Worm (Caenorhabditis elegans) whole organism, mixed stage, embryonic: Measurements from ENCODE around the gene scc-1.

Source experiments
- M03D4.4 ChIP-seq: sonication (generic microtip); optimal IDR thresholded peaks from 2 replicates; lab custom pipeline; 2017; ENCODE audit warnings: mild to moderate bottlenecking, missing genetic modification characterization, missing compliant biosample characterization
- bed-3 ChIP-seq: fragments of 200-800 bp; sonication (Bioruptor generic); optimal IDR thresholded peaks from 3 replicates; lab custom pipeline; 2018; ENCODE audit warnings: mild to moderate bottlenecking, missing genetic modification characterization, moderate library complexity, missing compliant biosample characterization
- blmp-1 ChIP-seq: fragments of 150-350 bp; optimal IDR thresholded peaks from 2 replicates; lab custom pipeline; 2014; ENCODE audit warnings: missing biosample characterization, missing genetic modification characterization
- ceh-43 ChIP-seq: fragments of 200-800 bp; sonication (Bioruptor generic); optimal IDR thresholded peaks from 2 replicates; lab custom pipeline; 2018; ENCODE audit warnings: mild to moderate bottlenecking, missing genetic modification characterization, moderate library complexity, missing compliant biosample characterization
- ceh-83 ChIP-seq: fragments of 200-800 bp; sonication (Bioruptor generic); optimal IDR thresholded peaks from 2 replicates; lab custom pipeline; 2018; ENCODE audit warnings: mild to moderate bottlenecking, missing genetic modification characterization, missing compliant biosample characterization
- ces-1 ChIP-seq: fragments of 150-350 bp; optimal IDR thresholded peaks from 2 replicates; lab custom pipeline; 2014; ENCODE audit warnings: missing biosample characterization, missing genetic modification reagents, missing genetic modification characterization
- cnd-1 ChIP-seq: fragments of 200-800 bp; sonication (Bioruptor generic); optimal IDR thresholded peaks from 2 replicates; lab custom pipeline; 2018; ENCODE audit warnings: mild to moderate bottlenecking, missing genetic modification characterization, missing compliant biosample characterization
- drap-1 ChIP-seq: fragments of 200-800 bp; sonication (Bioruptor generic); optimal IDR thresholded peaks from 3 replicates; lab custom pipeline; 2018; ENCODE audit warnings: mild to moderate bottlenecking, missing genetic modification characterization, missing compliant biosample characterization
- elt-1 ChIP-seq: sonication (generic microtip); optimal IDR thresholded peaks from 2 replicates; lab custom pipeline; 2017; ENCODE audit warnings: missing genetic modification characterization, mild to moderate bottlenecking, missing compliant biosample characterization, antibody characterized with exemption, moderate library complexity, borderline replicate concordance; ENCODE audit not compliant: insufficient read depth
- elt-3 ChIP-seq: fragments of 150-350 bp; optimal IDR thresholded peaks from 2 replicates; lab custom pipeline; 2014; ENCODE audit warnings: missing biosample characterization, missing genetic modification characterization
- flh-1 ChIP-seq: fragments of 200-800 bp; sonication (Bioruptor generic); optimal IDR thresholded peaks from 2 replicates; lab custom pipeline; 2018; ENCODE audit warnings: mild to moderate bottlenecking, missing genetic modification characterization, moderate library complexity, missing compliant biosample characterization
- ham-2 ChIP-seq: fragments of 200-800 bp; sonication (Bioruptor generic); optimal IDR thresholded peaks from 2 replicates; lab custom pipeline; 2018; ENCODE audit warnings: mild to moderate bottlenecking, missing genetic modification characterization, missing compliant biosample characterization
- hlh-1 ChIP-seq: fragments of 150-350 bp; optimal IDR thresholded peaks from 2 replicates; lab custom pipeline; 2014; ENCODE audit warnings: missing biosample characterization, missing genetic modification reagents, missing genetic modification characterization
- lin-13 ChIP-seq: fragments of 150-350 bp; optimal IDR thresholded peaks from 2 replicates; lab custom pipeline; 2014; ENCODE audit warnings: missing biosample characterization, missing genetic modification characterization
- lin-32 ChIP-seq: fragments of 200-800 bp; sonication (Bioruptor generic); optimal IDR thresholded peaks from 2 replicates; lab custom pipeline; 2018; ENCODE audit warnings: mild to moderate bottlenecking, missing genetic modification characterization, missing compliant biosample characterization
- lsy-2 ChIP-seq: fragments of 150-350 bp; optimal IDR thresholded peaks from 2 replicates; lab custom pipeline; 2014; ENCODE audit warnings: missing biosample characterization, missing genetic modification characterization
- mab-5 ChIP-seq: fragments of 150-350 bp; optimal IDR thresholded peaks from 2 replicates; lab custom pipeline; 2014; ENCODE audit warnings: missing biosample characterization, missing genetic modification characterization
- mep-1 ChIP-seq: fragments of 150-350 bp; optimal IDR thresholded peaks from 2 replicates; lab custom pipeline; 2017; ENCODE audit warnings: missing biosample characterization, missing genetic modification reagents, missing genetic modification characterization, inconsistent platforms
- mls-2 ChIP-seq: sonication (generic microtip); optimal IDR thresholded peaks from 2 replicates; lab custom pipeline; 2016; ENCODE audit warnings: mild to moderate bottlenecking, missing genetic modification characterization, moderate library complexity, missing compliant biosample characterization
- nhr-12 ChIP-seq: fragments of 150-350 bp; optimal IDR thresholded peaks from 2 replicates; lab custom pipeline; 2014; ENCODE audit warnings: missing biosample characterization, missing genetic modification characterization
- nhr-2 ChIP-seq: fragments of 150-350 bp; optimal IDR thresholded peaks from 2 replicates; lab custom pipeline; 2014; ENCODE audit warnings: missing biosample characterization, missing genetic modification characterization
- nhr-237 ChIP-seq: fragments of 150-350 bp; optimal IDR thresholded peaks from 2 replicates; lab custom pipeline; 2014; ENCODE audit warnings: missing biosample characterization, missing genetic modification characterization
- nhr-28 ChIP-seq: fragments of 150-350 bp; optimal IDR thresholded peaks from 2 replicates; lab custom pipeline; 2014; ENCODE audit warnings: missing biosample characterization, missing genetic modification characterization
- nhr-76 ChIP-seq: sonication (generic microtip); optimal IDR thresholded peaks from 2 replicates; lab custom pipeline; 2017; ENCODE audit warnings: missing biosample characterization, missing genetic modification characterization
- snpc-4 ChIP-seq: fragments of 150-350 bp; optimal IDR thresholded peaks from 2 replicates; lab custom pipeline; 2014; ENCODE audit warnings: missing biosample characterization, missing genetic modification characterization
- sptf-1 ChIP-seq: sonication (generic microtip); optimal IDR thresholded peaks from 2 replicates; lab custom pipeline; 2017; ENCODE audit warnings: mild to moderate bottlenecking, missing genetic modification characterization, moderate library complexity, missing compliant biosample characterization
- unc-39 ChIP-seq: fragments of 150-350 bp; optimal IDR thresholded peaks from 2 replicates; lab custom pipeline; 2014; ENCODE audit warnings: missing biosample characterization, missing genetic modification characterization
- unc-62 ChIP-seq: fragments of 150-350 bp; optimal IDR thresholded peaks from 2 replicates; lab custom pipeline; 2014; ENCODE audit warnings: missing biosample characterization, missing genetic modification reagents, missing genetic modification characterization
- zip-8 ChIP-seq: fragments of 150-350 bp; optimal IDR thresholded peaks from 2 replicates; lab custom pipeline; 2014; ENCODE audit warnings: missing biosample characterization, missing genetic modification characterization
- ztf-11 ChIP-seq: fragments of 150-350 bp; optimal IDR thresholded peaks from 2 replicates; lab custom pipeline; 2014; ENCODE audit warnings: missing biosample characterization, missing genetic modification characterization

Gene scc-1

ce11 chrII:4728687-4729086, 30.2 kb downstream of the scc-1 start:
- TF ChIP-seq drap-1 (GFP tag; lab: Kevin White, UChicago) (no peak), ham-2 (GFP tag; lab: Kevin White, UChicago) (no peak), nhr-76 (tag; lab: Kevin White, UChicago) (no peak), nhr-28 (tag; lab: Kevin White, UChicago) (no peak), cnd-1 (tag; lab: Kevin White, UChicago) (no peak), mls-2 (tag; lab: Kevin White, UChicago) (no peak), mab-5 (tag; lab: Kevin White, UChicago) (no peak), unc-62 (GFP tag; lab: Kevin White, UChicago) (no peak), ces-1 (GFP tag; lab: Kevin White, UChicago) (no peak)
- TF ChIP-seq, all 35 proteins: peak for 0

- TF ChIP-seq hlh-1 (tag; lab: Kevin White, UChicago) (no peak), ham-2 (GFP tag; lab: Kevin White, UChicago) (no peak), blmp-1 (no peak), lsy-2 (tag; lab: Kevin White, UChicago) (no peak), zip-8 (tag; lab: Kevin White, UChicago) (no peak)
These were observed 31.2 kb downstream of the scc-1 start, which contains the start of gene F41C3.7 for ce11 chrII:4729733-4730132. F41C3.7 (plus strand) TSS chrII:4730033.

DNA sequence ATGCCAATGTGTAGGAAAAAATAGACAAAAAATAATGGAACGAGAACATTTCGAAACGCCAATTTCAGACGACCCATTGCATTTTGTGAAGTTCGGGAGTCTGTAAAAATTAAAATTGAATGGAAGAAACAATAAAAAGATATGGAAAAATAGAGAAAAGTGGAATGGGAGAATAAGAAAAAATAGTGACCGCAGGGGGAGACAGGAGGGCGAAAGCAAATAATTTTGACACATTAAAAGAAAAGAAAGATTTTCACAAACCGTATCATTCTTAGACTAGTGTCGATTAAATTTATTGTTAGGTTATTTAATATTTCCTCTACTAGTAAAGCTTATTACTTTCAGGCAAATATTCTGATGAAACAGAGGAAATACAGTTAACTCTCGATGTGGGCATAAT, 35.3 kb downstream of the scc-1 start, which contains the start of gene F41C3.11:
Gene F41C3.11, minus strand, starts transcription at position 101 of the 400 bp plus-strand sequence.
- TF ChIP-seq nhr-2 (no peak), unc-62 (GFP tag; lab: Kevin White, UChicago) (no peak), ceh-43 (no peak), blmp-1 (no peak), lsy-2 (tag; lab: Kevin White, UChicago) (no peak), lin-13 (tag; lab: Kevin White, UChicago) (no peak), mep-1 (tag; lab: Kevin White, UChicago) (no peak), unc-39 (no peak), snpc-4 (tag; lab: Kevin White, UChicago) (no peak), flh-1 (GFP tag; lab: Kevin White, UChicago) (no peak), lin-32 (GFP tag; lab: Kevin White, UChicago) (no peak)

- TF ChIP-seq unc-62 (GFP tag; lab: Kevin White, UChicago) (no peak), blmp-1 (peak; percentile 84)
These were observed 36.0 kb downstream of the scc-1 start for ce11 chrII:4734477-4734876.

DNA sequence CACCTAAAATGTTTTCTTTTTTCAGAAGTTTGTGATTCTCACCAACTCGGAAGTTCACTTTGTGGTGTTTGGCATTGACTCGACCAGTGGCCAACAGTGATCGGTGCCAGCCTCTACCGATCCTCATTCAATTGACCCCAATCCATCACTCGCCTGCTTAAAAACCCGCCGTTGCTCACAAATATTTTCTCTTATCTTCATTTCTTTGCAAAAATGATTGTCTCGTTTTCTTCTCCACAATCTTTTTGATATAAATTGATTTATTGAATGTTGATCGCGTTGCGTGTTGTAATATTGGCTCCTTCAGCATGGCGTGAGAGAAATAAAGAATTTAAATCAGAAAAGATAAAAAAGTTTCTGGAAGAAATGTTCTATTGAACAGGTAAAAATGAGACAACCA, 38.1 kb downstream of the scc-1 start:
- TF ChIP-seq ceh-83 (no peak), nhr-28 (tag; lab: Kevin White, UChicago) (no peak), mab-5 (tag; lab: Kevin White, UChicago) (peak; percentile 12), ham-2 (GFP tag; lab: Kevin White, UChicago) (no peak), bed-3 (GFP tag; lab: Kevin White, UChicago) (no peak), drap-1 (GFP tag; lab: Kevin White, UChicago) (no peak), hlh-1 (tag; lab: Kevin White, UChicago) (no peak), snpc-4 (tag; lab: Kevin White, UChicago) (no peak), cnd-1 (tag; lab: Kevin White, UChicago) (no peak), unc-39 (no peak), mls-2 (tag; lab: Kevin White, UChicago) (no peak), elt-1 (tag; lab: Kevin White, UChicago) (no peak), elt-3 (tag; lab: Kevin White, UChicago) (no peak), flh-1 (GFP tag; lab: Kevin White, UChicago) (no peak), unc-62 (GFP tag; lab: Kevin White, UChicago) (peak; percentile 2)

DNA sequence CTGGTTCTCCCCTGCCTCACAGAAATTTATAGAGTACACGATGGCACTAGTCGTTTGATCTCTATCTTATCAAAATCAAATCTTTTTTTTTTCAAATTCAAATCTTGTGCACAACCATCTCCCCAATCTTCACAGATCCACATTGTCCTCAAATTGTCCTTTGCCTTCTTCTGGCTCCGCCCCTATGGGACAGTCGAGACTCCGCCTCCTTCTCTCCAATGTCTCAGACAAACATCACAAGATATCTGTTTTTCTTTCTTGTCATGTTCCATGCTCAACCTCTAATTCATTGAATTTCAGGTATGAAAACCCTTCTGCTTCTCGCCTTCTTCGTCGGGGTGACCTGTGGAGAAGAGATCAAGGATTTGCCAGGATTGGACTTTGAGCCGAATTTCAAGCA, 38.8 kb downstream of the scc-1 start, which contains the start of gene ctsa-1.1:
Gene ctsa-1.1, plus strand, starts transcription at position 301 of the 400 bp plus-strand sequence.
- TF ChIP-seq unc-62 (GFP tag; lab: Kevin White, UChicago), result no peak
- no peak for TF ChIP-seq unc-39
- no peak for TF ChIP-seq mls-2 (tag; lab: Kevin White, UChicago)
- TF ChIP-seq lsy-2 (tag; lab: Kevin White, UChicago), result no peak
- TF ChIP-seq nhr-12 (tag; lab: Kevin White, UChicago), result no peak
- TF ChIP-seq sptf-1 (tag; lab: Kevin White, UChicago), result no peak
- TF ChIP-seq ceh-83, result no peak
- no peak for TF ChIP-seq drap-1 (GFP tag; lab: Kevin White, UChicago)
- no peak for TF ChIP-seq nhr-28 (tag; lab: Kevin White, UChicago)
- TF ChIP-seq elt-1 (tag; lab: Kevin White, UChicago), result no peak
- no peak for TF ChIP-seq M03D4.4 (tag; lab: Kevin White, UChicago)
- TF ChIP-seq blmp-1, result no peak
- no peak for TF ChIP-seq ztf-11 (tag; lab: Kevin White, UChicago)
- TF ChIP-seq ceh-43, result no peak
- TF ChIP-seq ces-1 (GFP tag; lab: Kevin White, UChicago), result no peak
- TF ChIP-seq nhr-237 (tag; lab: Kevin White, UChicago), result no peak
